Worm (Caenorhabditis elegans) whole organism, young adult: ENCODE measurements around the gene unc-79.

ENCODE experiments used
- C06A6.2 ChIP-seq: fragments of 200-800 bp; sonication (Bioruptor generic); conservative IDR thresholded peaks from 2 replicates; pipeline ENCODE4 v1.3.6; 2022; ENCODE audit warnings: missing genetic modification characterization, missing compliant biosample characterization
- D2030.7 ChIP-seq: fragments of 200-800 bp; sonication (Bioruptor generic); IDR thresholded peaks from 2 replicates; pipeline ENCODE4 v1.3.6; 2022; ENCODE audit warnings: missing genetic modification reagents, missing genetic modification characterization, missing compliant biosample characterization
- F10E7.11 ChIP-seq: sonication (generic microtip); optimal IDR thresholded peaks from 2 replicates; lab custom pipeline; 2017; ENCODE audit warnings: mild to moderate bottlenecking, missing genetic modification characterization, moderate library complexity, missing compliant biosample characterization
- T07F8.4 ChIP-seq: sonication (generic microtip); optimal IDR thresholded peaks from 2 replicates; lab custom pipeline; 2016; ENCODE audit warnings: mild to moderate bottlenecking, missing genetic modification characterization, moderate library complexity, missing compliant biosample characterization
- T26A5.8 ChIP-seq: sonication (generic microtip); optimal IDR thresholded peaks from 2 replicates; lab custom pipeline; 2016; ENCODE audit warnings: missing genetic modification characterization, missing compliant biosample characterization
- Y53F4B.3 ChIP-seq: fragments of 200-800 bp; sonication (Bioruptor generic); IDR thresholded peaks from 2 replicates; pipeline ENCODE4 v1.3.6; 2022; ENCODE audit warnings: missing genetic modification reagents, missing genetic modification characterization, missing compliant biosample characterization
- Y95B8A.8 ChIP-seq: fragments of 200-800 bp; sonication (Bioruptor generic); IDR thresholded peaks from 2 replicates; pipeline ENCODE4 v1.3.6; 2022; ENCODE audit warnings: missing genetic modification reagents, missing genetic modification characterization, missing compliant biosample characterization
- akir-1 ChIP-seq: fragments of 200-800 bp; sonication (Bioruptor generic); optimal IDR thresholded peaks from 2 replicates; lab custom pipeline; 2018; ENCODE audit warnings: mild to moderate bottlenecking, missing genetic modification characterization, moderate library complexity, missing compliant biosample characterization
- aptf-3 ChIP-seq: fragments of 200-800 bp; sonication (Bioruptor generic); IDR thresholded peaks from 2 replicates; pipeline ENCODE4 v1.3.6; 2022; ENCODE audit warnings: missing genetic modification characterization, missing compliant biosample characterization
- athp-1 ChIP-seq: sonication (generic microtip); optimal IDR thresholded peaks from 2 replicates; lab custom pipeline; 2017; ENCODE audit warnings: mild to moderate bottlenecking, missing genetic modification characterization, missing compliant biosample characterization
- attf-6 ChIP-seq: fragments of 200-800 bp; sonication (Bioruptor generic); IDR thresholded peaks from 2 replicates; pipeline ENCODE4 v1.3.6; 2022; ENCODE audit warnings: missing genetic modification reagents, missing genetic modification characterization, missing compliant biosample characterization
- cebp-1 ChIP-seq, 2 experiments: fragments of 200-800 bp in 1 of 2; sonication (Bioruptor generic) in 1 of 2; sonication (generic microtip) in 1 of 2; IDR thresholded peaks in 1 of 2; optimal IDR thresholded peaks in 1 of 2; 2 replicates each; pipeline versions ENCODE4 v1.3.6 to Lab custom; 2017 to 2022; ENCODE audit warnings: missing compliant biosample characterization in 2 of 2, missing genetic modification characterization in 2 of 2, mild to moderate bottlenecking in 1 of 2, missing genetic modification reagents in 1 of 2, moderate library complexity in 1 of 2
- ceh-100 ChIP-seq: fragments of 200-800 bp; sonication (Bioruptor generic); IDR thresholded peaks from 2 replicates; pipeline ENCODE4 v1.3.6; 2022; ENCODE audit warnings: missing genetic modification reagents, missing genetic modification characterization, missing compliant biosample characterization
- dpff-1 ChIP-seq: sonication (generic microtip); optimal IDR thresholded peaks from 2 replicates; lab custom pipeline; 2017; ENCODE audit warnings: mild to moderate bottlenecking, missing genetic modification characterization, missing compliant biosample characterization
- efl-1 ChIP-seq: fragments of 150-350 bp; optimal IDR thresholded peaks from 2 replicates; lab custom pipeline; 2014; ENCODE audit warnings: missing biosample characterization, missing genetic modification reagents, missing genetic modification characterization
- egl-18 ChIP-seq: fragments of 200-800 bp; sonication (Bioruptor generic); IDR thresholded peaks from 2 replicates; pipeline ENCODE4 v1.3.6; 2022; ENCODE audit warnings: missing genetic modification reagents, missing genetic modification characterization, missing compliant biosample characterization
- ekl-4 ChIP-seq: fragments of 200-800 bp; sonication (Bioruptor generic); IDR thresholded peaks from 2 replicates; pipeline ENCODE4 v1.3.6; 2022; ENCODE audit warnings: missing genetic modification reagents, missing genetic modification characterization, missing compliant biosample characterization
- gei-17 ChIP-seq: fragments of 200-800 bp; sonication (Bioruptor generic); optimal IDR thresholded peaks from 2 replicates; lab custom pipeline; 2018; ENCODE audit warnings: mild to moderate bottlenecking, missing genetic modification characterization, missing compliant biosample characterization
- hrde-1 ChIP-seq: sonication (generic microtip); optimal IDR thresholded peaks from 2 replicates; lab custom pipeline; 2016; ENCODE audit warnings: missing genetic modification characterization, mild to moderate bottlenecking, missing compliant biosample characterization, moderate library complexity, missing genotype, missing genetic modification reagents, borderline replicate concordance
- hsf-1 ChIP-seq: fragments of 200-800 bp; sonication (Bioruptor generic); IDR thresholded peaks from 2 replicates; pipeline ENCODE4 v1.3.6; 2022; ENCODE audit warnings: missing genetic modification reagents, missing genetic modification characterization, missing compliant biosample characterization
- let-607 ChIP-seq, 2 experiments: fragments of 200-800 bp in 1 of 2; sonication (Bioruptor generic) in 1 of 2; sonication (generic microtip) in 1 of 2; optimal IDR thresholded peaks; 2 replicates each; lab custom pipeline; 2016 to 2018; ENCODE audit warnings: mild to moderate bottlenecking in 2 of 2, missing compliant biosample characterization in 2 of 2, missing genetic modification characterization in 2 of 2, moderate library complexity in 2 of 2, missing genotype in 1 of 2
- lin-54 ChIP-seq: fragments of 200-800 bp; sonication (Bioruptor generic); optimal IDR thresholded peaks from 2 replicates; lab custom pipeline; 2018; ENCODE audit warnings: mild to moderate bottlenecking, missing genetic modification characterization, missing compliant biosample characterization
- lsl-1 ChIP-seq: fragments of 200-800 bp; sonication (Bioruptor generic); optimal IDR thresholded peaks from 2 replicates; lab custom pipeline; 2018; ENCODE audit warnings: mild to moderate bottlenecking, missing genetic modification characterization, moderate library complexity, missing compliant biosample characterization
- mel-28 ChIP-seq: sonication (generic microtip); optimal IDR thresholded peaks from 2 replicates; lab custom pipeline; 2016; ENCODE audit warnings: borderline replicate concordance, mild to moderate bottlenecking, missing genetic modification characterization, missing compliant biosample characterization
- mxl-1 ChIP-seq: sonication (generic microtip); optimal IDR thresholded peaks from 2 replicates; lab custom pipeline; 2016; ENCODE audit warnings: missing genetic modification characterization, missing compliant biosample characterization
- nfya-2 ChIP-seq: fragments of 200-800 bp; sonication (Bioruptor generic); IDR thresholded peaks from 2 replicates; pipeline ENCODE4 v1.3.6; 2022; ENCODE audit warnings: missing genetic modification reagents, missing genetic modification characterization, missing compliant biosample characterization
- nhr-120 ChIP-seq: fragments of 200-800 bp; sonication (Bioruptor generic); IDR thresholded peaks from 2 replicates; pipeline ENCODE4 v1.3.6; 2022; ENCODE audit warnings: missing genetic modification characterization, missing compliant biosample characterization
- nhr-179 ChIP-seq: sonication (generic microtip); optimal IDR thresholded peaks from 2 replicates; lab custom pipeline; 2016; ENCODE audit warnings: mild to moderate bottlenecking, missing genetic modification characterization, missing compliant biosample characterization
- nhr-90 ChIP-seq: sonication (generic microtip); optimal IDR thresholded peaks from 2 replicates; lab custom pipeline; 2016; ENCODE audit warnings: missing genotype, mild to moderate bottlenecking, missing genetic modification characterization, missing compliant biosample characterization
- pbrm-1 ChIP-seq: fragments of 200-800 bp; sonication (Bioruptor generic); IDR thresholded peaks from 2 replicates; pipeline ENCODE4 v1.3.6; 2022; ENCODE audit warnings: missing genetic modification reagents, missing genetic modification characterization, missing compliant biosample characterization
- rpc-1 ChIP-seq, 2 experiments: fragments of 150-350 bp in 1 of 2; sonication (generic microtip) in 1 of 2; optimal IDR thresholded peaks; 2 replicates each; lab custom pipeline; 2014 to 2018; ENCODE audit warnings: missing biosample characterization in 1 of 2, missing genetic modification characterization in 1 of 2, missing genetic modification reagents in 1 of 2, missing genotype in 1 of 2
- sea-2 ChIP-seq: fragments of 200-800 bp; sonication (Bioruptor generic); IDR thresholded peaks from 2 replicates; pipeline ENCODE4 v1.3.6; 2022; ENCODE audit warnings: missing genetic modification characterization, missing compliant biosample characterization
- sptf-2 ChIP-seq: fragments of 200-800 bp; sonication (Bioruptor generic); optimal IDR thresholded peaks from 2 replicates; lab custom pipeline; 2018; ENCODE audit warnings: mild to moderate bottlenecking, missing genetic modification characterization, missing compliant biosample characterization
- tbp1 ChIP-seq: fragments of 200-800 bp; sonication (Bioruptor generic); optimal IDR thresholded peaks from 2 replicates; lab custom pipeline; 2018; ENCODE audit warnings: mild to moderate bottlenecking, missing genetic modification characterization, missing compliant biosample characterization
- xnd-1 ChIP-seq: sonication (generic microtip); optimal IDR thresholded peaks from 2 replicates; lab custom pipeline; 2016; ENCODE audit warnings: missing genotype, missing genetic modification reagents, missing genetic modification characterization, missing compliant biosample characterization
- zim-3 ChIP-seq: sonication (generic microtip); optimal IDR thresholded peaks from 2 replicates; lab custom pipeline; 2017; ENCODE audit warnings: mild to moderate bottlenecking, missing genetic modification characterization, moderate library complexity, missing compliant biosample characterization
- ztf-18 ChIP-seq: sonication (generic microtip); optimal IDR thresholded peaks from 2 replicates; lab custom pipeline; 2016; ENCODE audit warnings: missing genotype, mild to moderate bottlenecking, missing genetic modification characterization, missing compliant biosample characterization
- ztf-25 ChIP-seq: fragments of 200-800 bp; sonication (Bioruptor generic); IDR thresholded peaks from 2 replicates; pipeline ENCODE4 v1.3.6; 2022; ENCODE audit warnings: missing genetic modification reagents, missing genetic modification characterization, missing compliant biosample characterization
- ztf-26 ChIP-seq: sonication (generic microtip); optimal IDR thresholded peaks from 2 replicates; lab custom pipeline; 2017; ENCODE audit warnings: missing genetic modification characterization, missing compliant biosample characterization
- ztf-6 ChIP-seq: fragments of 200-800 bp; sonication (Bioruptor generic); IDR thresholded peaks from 2 replicates; pipeline ENCODE4 v1.3.6; 2022; ENCODE audit warnings: missing genetic modification reagents, missing genetic modification characterization, missing compliant biosample characterization

unc-79 gene

ce11 chrIII:4099884-4100596 is 33.6 kb downstream of the unc-79 start (continued):
- no peak for TF ChIP-seq nhr-179
- no peak for TF ChIP-seq mel-28 (tag; lab: Kevin White, UChicago)
- TF ChIP-seq lin-54 = no peak
- TF ChIP-seq hrde-1 (tag; lab: Kevin White, UChicago) = no peak
- TF ChIP-seq attf-6 (GFP tag; lab: Robert Waterston, UW) = no peak
- peak; percentile 24; the same call in 1 of the 2 replicates for TF ChIP-seq C06A6.2 (GFP tag; lab: Robert Waterston, UW)
- TF ChIP-seq ztf-26 = peak; percentile 78
- TF ChIP-seq tbp1 (GFP tag; lab: Kevin White, UChicago) = peak; percentile 7

DNA sequence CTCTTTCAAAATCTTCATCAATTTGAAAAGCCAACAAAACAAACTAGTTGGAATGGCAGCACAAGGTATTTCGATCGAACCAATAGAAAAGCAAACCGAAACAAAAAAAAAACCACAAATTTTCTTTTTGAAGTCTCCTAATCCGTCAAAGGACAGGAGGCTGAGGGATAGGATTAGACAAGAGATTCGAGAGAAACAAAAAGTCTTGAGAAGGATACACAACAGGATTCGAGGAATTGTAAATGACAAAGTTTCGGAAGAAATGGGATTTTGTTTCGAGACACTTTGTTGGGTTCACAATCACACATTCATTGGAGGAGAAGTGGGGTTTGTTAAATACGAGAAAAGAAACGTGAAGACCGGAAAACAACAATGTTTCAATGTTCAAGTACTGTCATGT is 34.6 kb downstream of the unc-79 start:
- TF ChIP-seq ztf-18 (tag; lab: Kevin White, UChicago) (no peak), let-607 (tag; optimal IDR thresholded peaks at IDR 0.05; lab: Kevin White, UChicago) (no peak)

ce11 chrIII:4102039-4102438 is 35.6 kb downstream of the unc-79 start:
- TF ChIP-seq ceh-100 (GFP tag; lab: Robert Waterston, UW) (no peak), aptf-3 (no peak), ztf-25 (no peak), nhr-90 (tag; lab: Kevin White, UChicago) (no peak), pbrm-1 (no peak), xnd-1 (tag; lab: Kevin White, UChicago) (no peak), ekl-4 (GFP tag; lab: Robert Waterston, UW) (no peak), hrde-1 (tag; lab: Kevin White, UChicago) (no peak), T07F8.4 (no peak), cebp-1 (GFP tag; IDR thresholded peaks at IDR 0.05; lab: Robert Waterston, UW) (no peak), cebp-1 (tag; optimal IDR thresholded peaks at IDR 0.05; lab: Kevin White, UChicago) (no peak), ztf-6 (no peak), T26A5.8 (tag; lab: Kevin White, UChicago) (no peak), F10E7.11 (tag; lab: Kevin White, UChicago) (no peak), efl-1 (no peak), egl-18 (GFP tag; lab: Robert Waterston, UW) (no peak)

- TF ChIP-seq akir-1 (GFP tag; lab: Kevin White, UChicago) = no peak
- no peak for TF ChIP-seq athp-1 (tag; lab: Kevin White, UChicago)
- no peak for TF ChIP-seq nhr-120 (GFP tag; lab: Robert Waterston, UW)
- TF ChIP-seq Y53F4B.3 (GFP tag; lab: Robert Waterston, UW) = no peak
- TF ChIP-seq lin-54 = no peak
- TF ChIP-seq rpc-1 (optimal IDR thresholded peaks at IDR 0.05; lab: Kevin White, UChicago) = no peak
- TF ChIP-seq rpc-1 (tag; optimal IDR thresholded peaks at IDR 0.05; lab: Kevin White, UChicago) = no peak
- TF ChIP-seq nfya-2 = no peak
- TF ChIP-seq let-607 (tag; optimal IDR thresholded peaks at IDR 0.05; lab: Kevin White, UChicago) = no peak
- no peak for TF ChIP-seq sea-2 (GFP tag; lab: Robert Waterston, UW)
- no peak for TF ChIP-seq mxl-1 (tag; lab: Kevin White, UChicago)
- no peak for TF ChIP-seq zim-3 (tag; lab: Kevin White, UChicago)
- TF ChIP-seq sptf-2 (GFP tag; lab: Kevin White, UChicago) = no peak
- TF ChIP-seq D2030.7 (GFP tag; lab: Robert Waterston, UW) = no peak
- no peak for TF ChIP-seq dpff-1 (tag; lab: Kevin White, UChicago)
- no peak for TF ChIP-seq Y95B8A.8 (GFP tag; lab: Robert Waterston, UW)
- TF ChIP-seq hsf-1 (GFP tag; lab: Robert Waterston, UW) = no peak
- no peak for TF ChIP-seq lsl-1 (GFP tag; lab: Kevin White, UChicago)
- TF ChIP-seq gei-17 (GFP tag; lab: Kevin White, UChicago) = no peak
- TF ChIP-seq, all 124 proteins: peak for 0
These were observed 36.7 kb downstream of the unc-79 start for ce11 chrIII:4103171-4103570.
